Worm (Caenorhabditis elegans) whole organism, midembryonic: ENCODE results near the gene dyla-1.

Experiments
- T22C8.4 ChIP-seq: fragments of 200-800 bp; sonication (Bioruptor generic); IDR thresholded peaks from 2 replicates; pipeline ENCODE4 v1.3.6; 2022; ENCODE audit warnings: missing genetic modification characterization, missing compliant biosample characterization
- cog-1 ChIP-seq: sonication (generic microtip); optimal IDR thresholded peaks from 2 replicates; lab custom pipeline; 2016; ENCODE audit warnings: missing genetic modification characterization, missing compliant biosample characterization
- flt-1 ChIP-seq: fragments of 200-800 bp; sonication (Bioruptor generic); IDR thresholded peaks from 2 replicates; pipeline ENCODE4 v1.3.6; 2022; ENCODE audit warnings: missing genetic modification characterization, missing compliant biosample characterization
- klf-2 ChIP-seq: fragments of 200-800 bp; sonication (Bioruptor generic); conservative IDR thresholded peaks from 2 replicates; pipeline ENCODE4 v1.3.6; 2022; ENCODE audit warnings: missing genetic modification reagents, missing genetic modification characterization, missing compliant biosample characterization
- med-1 ChIP-seq: sonication (generic microtip); optimal IDR thresholded peaks from 2 replicates; lab custom pipeline; 2017; ENCODE audit warnings: missing genetic modification characterization, mild to moderate bottlenecking, missing compliant biosample characterization, antibody characterized with exemption, missing genetic modification reagents; ENCODE audit not compliant: insufficient read depth
- ref-1 ChIP-seq: fragments of 200-800 bp; sonication (Bioruptor generic); conservative IDR thresholded peaks from 2 replicates; pipeline ENCODE4 v1.3.6; 2022; ENCODE audit warnings: missing genetic modification reagents, missing genetic modification characterization, missing compliant biosample characterization
- tab-1 ChIP-seq: fragments of 200-800 bp; sonication (Bioruptor generic); IDR thresholded peaks from 2 replicates; pipeline ENCODE4 v1.3.6; 2022; ENCODE audit warnings: missing genetic modification characterization, missing compliant biosample characterization
- ztf-23 ChIP-seq: fragments of 200-800 bp; sonication (Bioruptor generic); IDR thresholded peaks from 2 replicates; pipeline ENCODE4 v1.3.6; 2022; ENCODE audit warnings: missing genetic modification reagents, missing genetic modification characterization, missing compliant biosample characterization
- ztf-29 ChIP-seq: fragments of 200-800 bp; sonication (Bioruptor generic); IDR thresholded peaks from 2 replicates; pipeline ENCODE4 v1.3.6; 2022; ENCODE audit warnings: missing genetic modification reagents, missing genetic modification characterization, missing compliant biosample characterization

The dyla-1 gene

DNA sequence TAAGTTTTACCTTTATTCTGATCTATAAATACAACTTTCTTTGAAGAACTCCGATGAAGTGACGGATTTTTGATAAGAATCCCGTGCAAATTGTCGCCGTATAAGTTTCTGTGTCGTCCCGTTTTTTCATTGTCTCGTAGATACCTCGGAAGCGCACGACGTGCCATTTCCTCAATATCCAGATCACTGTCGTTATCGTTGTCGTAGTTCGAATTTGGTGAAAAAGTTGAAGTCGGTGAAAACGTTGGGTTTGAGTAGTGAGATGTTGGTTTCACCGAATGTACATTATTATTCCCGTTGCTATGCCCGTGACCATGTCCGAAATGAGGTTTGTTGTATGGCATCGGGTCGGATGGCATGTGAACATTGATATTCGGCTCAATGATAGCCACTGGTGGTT, 31.1 kb upstream of the dyla-1 start:
- TF ChIP-seq ref-1 (GFP tag; lab: Robert Waterston, UW) = no peak
- TF ChIP-seq klf-2 (GFP tag; lab: Robert Waterston, UW) = no peak
- no peak for TF ChIP-seq med-1

ce11 chrX:16811974-16812373, 28.9 kb upstream of the dyla-1 start:
- TF ChIP-seq med-1 (no peak), ztf-23 (GFP tag; lab: Robert Waterston, UW) (no peak), cog-1 (no peak), klf-2 (GFP tag; lab: Robert Waterston, UW) (no peak), tab-1 (GFP tag; lab: Robert Waterston, UW) (no peak), flt-1 (GFP tag; lab: Robert Waterston, UW) (no peak), ref-1 (GFP tag; lab: Robert Waterston, UW) (no peak), ztf-29 (GFP tag; lab: Robert Waterston, UW) (no peak)

DNA sequence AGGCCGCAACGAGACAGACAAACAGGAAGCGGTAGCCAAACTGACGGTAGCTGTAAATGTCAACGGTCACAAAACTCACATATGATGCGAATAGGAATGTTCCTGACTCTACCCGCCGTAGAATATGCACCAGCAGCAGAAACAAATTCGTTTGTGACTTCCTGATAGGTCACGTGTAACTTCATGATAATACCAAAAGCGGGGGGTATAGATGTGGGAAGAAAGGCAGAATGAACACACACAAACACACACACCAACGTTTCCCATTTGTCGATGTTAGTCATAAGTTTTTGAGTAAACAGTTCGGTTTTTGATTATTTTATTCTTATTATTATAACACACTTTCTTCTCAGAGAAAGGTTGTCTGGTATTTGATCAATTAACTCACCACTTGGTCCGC, 27.7 kb upstream of the dyla-1 start:
- TF ChIP-seq T22C8.4 (GFP tag; lab: Robert Waterston, UW) (no peak), ztf-23 (GFP tag; lab: Robert Waterston, UW) (no peak), flt-1 (GFP tag; lab: Robert Waterston, UW) (no peak), tab-1 (GFP tag; lab: Robert Waterston, UW) (no peak), klf-2 (GFP tag; lab: Robert Waterston, UW) (no peak), cog-1 (no peak), ztf-29 (GFP tag; lab: Robert Waterston, UW) (no peak), ref-1 (GFP tag; lab: Robert Waterston, UW) (no peak), med-1 (no peak)

DNA sequence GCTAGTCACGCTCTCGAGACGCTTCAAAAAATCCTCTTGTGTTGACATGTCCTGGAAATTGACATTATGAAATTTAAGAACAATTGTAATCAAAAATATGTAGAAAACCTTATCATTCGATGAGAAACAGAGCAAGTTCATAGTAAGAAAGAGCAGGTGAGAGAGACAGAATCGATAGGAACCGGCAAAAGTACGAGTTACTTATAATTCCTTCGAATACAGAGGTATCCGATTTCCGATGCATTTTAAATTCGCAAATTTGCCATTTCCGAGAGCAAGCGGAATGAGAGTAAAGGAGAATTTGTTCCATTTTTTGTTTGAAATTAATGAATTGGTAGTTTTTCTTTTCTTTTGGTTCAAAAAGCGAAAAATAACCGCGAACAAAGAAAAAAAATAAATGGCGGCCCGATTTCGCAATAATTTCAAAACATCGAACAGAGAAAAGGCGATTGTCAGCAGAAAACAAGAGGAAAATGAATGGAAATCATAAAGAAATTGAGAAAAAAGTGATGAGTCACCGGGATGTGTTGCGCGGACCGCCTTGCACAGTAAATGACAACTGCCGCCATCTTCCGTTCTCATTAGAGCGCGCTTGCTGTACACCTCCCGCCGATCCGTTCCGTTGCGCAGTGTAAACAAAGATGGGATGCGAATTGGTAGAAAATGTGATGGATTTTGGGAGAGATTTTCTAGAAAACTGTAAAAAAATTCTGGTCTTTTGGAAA, 27.1 kb upstream of the dyla-1 start, which contains the start of gene cas-1:
Gene cas-1, minus strand, starts transcription at position 51 of the 725 bp plus-strand sequence.
- TF ChIP-seq flt-1 (GFP tag; lab: Robert Waterston, UW) (peak; percentile 32; the same call in 1 of the 2 replicates), ztf-23 (GFP tag; lab: Robert Waterston, UW) (no peak), ztf-29 (GFP tag; lab: Robert Waterston, UW) (no peak)

ce11 chrX:16814913-16815312, 25.9 kb upstream of the dyla-1 start:
- TF ChIP-seq ztf-23 (GFP tag; lab: Robert Waterston, UW) (no peak), ref-1 (GFP tag; lab: Robert Waterston, UW) (no peak), T22C8.4 (GFP tag; lab: Robert Waterston, UW) (no peak), flt-1 (GFP tag; lab: Robert Waterston, UW) (no peak), cog-1 (no peak)

ce11 chrX:16815508-16815907, 25.3 kb upstream of the dyla-1 start:
- TF ChIP-seq flt-1 (GFP tag; lab: Robert Waterston, UW) (0 out of 2 replicates have a peak, but pooled peaks have one; percentile 36), ref-1 (GFP tag; lab: Robert Waterston, UW) (no peak)

DNA sequence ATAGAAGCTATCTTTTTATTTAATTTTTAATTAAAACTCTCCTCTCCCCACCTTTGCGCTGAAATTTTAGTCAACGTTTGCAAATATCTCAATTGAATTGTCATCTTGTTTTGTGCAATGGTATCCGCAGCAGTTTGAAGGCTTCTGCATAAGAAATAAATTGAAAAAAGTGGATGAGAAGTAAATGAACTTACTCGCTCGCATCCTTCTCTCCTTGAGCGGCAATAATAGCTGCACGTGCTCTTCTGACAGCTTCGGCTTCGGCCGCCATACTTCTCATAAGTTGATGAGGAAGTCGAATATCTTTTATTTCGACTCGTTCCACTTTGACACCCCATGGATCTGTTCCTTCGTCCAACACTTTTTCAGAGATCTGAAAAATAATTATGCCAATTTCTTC, 24.0 kb upstream of the dyla-1 start:
- TF ChIP-seq ztf-23 (GFP tag; lab: Robert Waterston, UW) (no peak), ref-1 (GFP tag; lab: Robert Waterston, UW) (no peak), cog-1 (no peak), ztf-29 (GFP tag; lab: Robert Waterston, UW) (no peak), klf-2 (GFP tag; lab: Robert Waterston, UW) (no peak), tab-1 (GFP tag; lab: Robert Waterston, UW) (no peak), med-1 (no peak), flt-1 (GFP tag; lab: Robert Waterston, UW) (no peak), T22C8.4 (GFP tag; lab: Robert Waterston, UW) (no peak)

- no peak for TF ChIP-seq klf-2 (GFP tag; lab: Robert Waterston, UW)
- no peak for TF ChIP-seq ztf-29 (GFP tag; lab: Robert Waterston, UW)
- TF ChIP-seq T22C8.4 (GFP tag; lab: Robert Waterston, UW) = no peak
- TF ChIP-seq ref-1 (GFP tag; lab: Robert Waterston, UW) = no peak
- no peak for TF ChIP-seq tab-1 (GFP tag; lab: Robert Waterston, UW)
- no peak for TF ChIP-seq cog-1
- no peak for TF ChIP-seq flt-1 (GFP tag; lab: Robert Waterston, UW)
- no peak for TF ChIP-seq ztf-23 (GFP tag; lab: Robert Waterston, UW)
- no peak for TF ChIP-seq med-1
Observed at ce11 chrX:16818271-16818670, 22.6 kb upstream of the dyla-1 start.

DNA sequence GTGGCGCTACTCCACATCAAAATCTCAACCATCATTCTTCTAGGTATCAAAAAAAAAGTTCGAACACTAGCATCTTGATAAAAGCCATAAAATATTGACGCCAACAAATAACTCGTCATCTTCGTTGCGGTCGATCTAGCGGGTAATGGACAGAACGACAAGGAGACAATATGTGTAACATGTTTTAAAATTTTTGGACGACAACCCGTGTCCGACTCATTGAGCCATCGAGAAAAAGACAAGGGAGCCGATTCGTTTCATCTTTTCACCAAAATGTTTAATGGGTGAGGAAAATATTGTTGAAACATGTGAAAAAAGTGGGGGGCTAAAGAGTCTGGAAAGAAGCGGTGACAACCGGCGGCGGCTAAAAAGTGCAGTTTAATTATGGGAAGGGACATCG, 19.3 kb upstream of the dyla-1 start:
- TF ChIP-seq cog-1 = no peak
- TF ChIP-seq ztf-29 (GFP tag; lab: Robert Waterston, UW) = no peak
- TF ChIP-seq ztf-23 (GFP tag; lab: Robert Waterston, UW) = no peak
- TF ChIP-seq T22C8.4 (GFP tag; lab: Robert Waterston, UW) = no peak

ce11 chrX:16825358-16825757, 15.5 kb upstream of the dyla-1 start, which contains the start of gene sto-5:
Gene sto-5, minus strand, starts transcription at chrX:16825458.
- TF ChIP-seq flt-1 (GFP tag; lab: Robert Waterston, UW) (no peak), cog-1 (no peak), tab-1 (GFP tag; lab: Robert Waterston, UW) (no peak), ref-1 (GFP tag; lab: Robert Waterston, UW) (no peak), ztf-29 (GFP tag; lab: Robert Waterston, UW) (no peak), T22C8.4 (GFP tag; lab: Robert Waterston, UW) (no peak), ztf-23 (GFP tag; lab: Robert Waterston, UW) (no peak), klf-2 (GFP tag; lab: Robert Waterston, UW) (no peak)
